Worm (Caenorhabditis elegans): ENCODE results near the gene C45B11.5.
A peak's percentile ranks its signal among the peaks of the same experiment; 100 is the strongest.

Gene C45B11.5

DNA sequence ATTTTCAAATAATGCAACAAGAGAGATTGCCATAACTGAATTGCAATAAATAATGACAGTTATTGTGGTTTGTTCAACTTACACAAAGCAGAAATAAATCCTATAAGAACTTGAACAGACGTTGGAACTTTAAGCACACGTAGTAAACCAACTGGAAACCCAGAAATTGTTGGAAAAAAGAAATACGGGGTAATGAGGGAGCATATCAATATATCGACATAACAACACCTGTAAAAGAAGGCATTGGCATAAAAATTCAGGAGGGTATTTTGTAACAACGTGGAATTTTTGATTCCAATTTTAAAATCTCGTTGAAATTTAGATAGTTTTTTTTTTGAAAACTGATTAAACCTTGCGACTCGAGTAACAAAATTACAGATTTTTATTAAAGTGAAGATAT, 14.9 kb downstream of the C45B11.5 start:
- TF ChIP-seq egl-5 (tag; optimal IDR thresholded peaks at IDR 0.05) (no peak), sea-2 (GFP tag; optimal IDR thresholded peaks at IDR 0.05) (no peak), elt-3 (tag; optimal IDR thresholded peaks at IDR 0.05) (no peak), ztf-4 (tag; optimal IDR thresholded peaks at IDR 0.05) (no peak)

DNA sequence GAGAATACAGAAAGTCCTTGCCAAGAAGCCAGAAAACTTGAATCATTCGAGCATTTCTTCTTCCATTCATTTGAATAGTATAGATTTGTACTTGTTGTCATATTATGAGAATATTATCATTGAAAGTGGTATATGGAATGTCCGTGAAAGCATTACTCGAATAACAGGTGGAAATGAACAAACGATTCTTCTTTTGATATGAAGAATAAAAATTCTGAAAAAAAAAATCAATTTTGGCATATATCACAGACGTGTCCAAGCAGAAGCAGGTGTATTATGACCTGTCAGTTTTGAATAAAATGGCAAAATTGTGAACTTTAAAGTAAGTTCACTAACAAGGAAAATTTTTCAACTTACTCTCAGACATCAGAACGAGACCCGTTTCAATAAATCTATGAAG, 15.4 kb downstream of the C45B11.5 start, which contains the start of gene srh-75:
TSS of gene srh-75 (minus strand) at position 101 of the 400 bp plus-strand sequence.
- TF ChIP-seq nhr-11 (tag; optimal IDR thresholded peaks at IDR 0.05), result no peak
- no peak for TF ChIP-seq nhr-23 (tag; optimal IDR thresholded peaks at IDR 0.05)
- TF ChIP-seq nfya-1 (tag; optimal IDR thresholded peaks at IDR 0.05; ENCODE audit: insufficient read depth), result no peak
- TF ChIP-seq fos-1 (tag; optimal IDR thresholded peaks at IDR 0.05), result no peak
- TF ChIP-seq ceh-16 (tag; optimal IDR thresholded peaks at IDR 0.05), result no peak
- TF ChIP-seq pqm-1 (tag; optimal IDR thresholded peaks at IDR 0.05), result no peak
- no peak for TF ChIP-seq ceh-82 (tag; optimal IDR thresholded peaks at IDR 0.05)
- no peak for TF ChIP-seq ceh-9 (tag; optimal IDR thresholded peaks at IDR 0.05)
- no peak for TF ChIP-seq nhr-43 (tag; optimal IDR thresholded peaks at IDR 0.05; ENCODE audit: poor library complexity, severe bottlenecking)
- TF ChIP-seq jun-1 (tag; optimal IDR thresholded peaks at IDR 0.05), result no peak

DNA sequence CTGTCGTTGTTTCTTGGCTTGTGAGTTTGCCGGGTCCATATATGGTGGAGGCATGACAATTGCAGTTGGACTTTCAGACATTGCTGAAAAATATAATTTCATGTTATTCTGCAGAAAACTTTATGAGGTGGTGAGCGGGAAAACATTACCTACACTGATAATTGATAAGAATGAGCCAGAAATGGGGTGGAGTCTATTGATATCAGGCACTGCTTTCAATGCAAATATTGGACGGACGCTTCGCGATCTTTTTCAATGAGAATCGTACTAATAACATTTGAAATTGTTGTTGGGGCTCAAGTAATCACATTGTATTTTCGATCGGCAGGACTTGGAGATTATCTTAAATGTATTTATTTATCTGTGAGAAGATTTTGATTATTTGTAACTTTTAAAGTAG, 17.6 kb downstream of the C45B11.5 start, which contains the start of gene T04C12.1:
TSS of gene T04C12.1 (minus strand) at position 90 of the 400 bp plus-strand sequence.
- TF ChIP-seq nhr-25 (tag; optimal IDR thresholded peaks at IDR 0.05) (peak; percentile 24), ama-1 (optimal IDR thresholded peaks at IDR 0.05) (peak; percentile 77), aly-2 (tag; optimal IDR thresholded peaks at IDR 0.05) (no peak), ceh-16 (tag; optimal IDR thresholded peaks at IDR 0.05) (no peak)

DNA sequence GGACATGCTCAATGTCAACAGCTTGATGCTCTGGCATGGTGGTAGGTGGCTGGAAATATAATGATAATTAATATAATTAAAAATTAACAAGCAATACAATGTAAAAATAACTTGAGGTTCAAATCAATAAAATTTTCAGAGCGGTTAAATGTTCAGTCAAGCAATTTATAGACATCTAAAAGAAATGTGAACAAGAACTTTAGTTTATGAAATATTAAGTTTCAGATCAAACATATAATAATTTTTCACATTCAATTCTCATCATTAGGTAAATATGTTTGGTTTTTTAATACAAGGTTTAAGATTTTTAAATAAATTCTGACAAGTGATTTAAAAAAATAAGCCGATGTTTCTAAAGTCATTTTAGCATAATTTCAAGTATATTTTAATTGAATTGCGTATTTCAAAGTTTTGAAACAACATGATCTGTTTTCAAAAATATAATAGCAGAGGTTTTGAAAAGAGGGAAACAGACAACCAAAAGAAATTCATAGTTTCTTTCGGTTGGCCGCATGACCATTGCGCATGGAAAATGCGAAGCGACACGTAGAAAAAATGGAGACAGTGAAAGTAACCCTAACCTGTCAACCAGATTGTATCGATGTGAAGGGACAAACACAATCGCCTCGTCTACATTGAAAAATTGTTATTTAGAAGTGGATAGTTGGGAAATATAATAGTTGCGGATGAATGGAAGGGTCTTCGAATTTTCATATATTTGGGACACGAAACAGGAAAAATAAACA, 18.8 kb downstream of the C45B11.5 start, which contains the start of gene T04C12.11:
TSS of gene T04C12.11 (minus strand) at position 51 of the 746 bp plus-strand sequence.
- TF ChIP-seq nhr-25 (tag; optimal IDR thresholded peaks at IDR 0.05), result peak; percentile 47
- no peak for TF ChIP-seq nhr-43 (tag; optimal IDR thresholded peaks at IDR 0.05; ENCODE audit: poor library complexity, severe bottlenecking)
- TF ChIP-seq nhr-12 (tag; optimal IDR thresholded peaks at IDR 0.05), result no peak
- peak; percentile 60 for TF ChIP-seq nhr-23 (tag; optimal IDR thresholded peaks at IDR 0.05)

DNA sequence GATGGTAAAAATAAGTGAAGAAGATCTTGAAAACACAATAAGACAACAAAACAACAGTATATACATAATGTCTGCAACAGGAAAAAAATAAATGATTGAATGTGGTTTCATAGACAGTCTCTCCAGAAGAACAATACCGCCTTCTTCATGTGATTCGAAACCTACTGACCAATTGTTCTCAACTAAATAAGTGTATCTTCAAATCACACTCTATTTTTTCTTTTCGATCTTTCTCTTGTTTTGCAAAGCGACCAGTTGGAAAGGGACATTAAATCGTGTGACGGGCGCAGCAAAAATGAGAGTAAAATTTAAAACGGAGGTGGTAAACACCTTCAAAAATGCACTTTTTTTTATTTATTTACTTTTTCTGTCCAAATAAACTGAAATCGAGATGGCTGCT, 20.3 kb downstream of the C45B11.5 start:
- TF ChIP-seq nhr-43 (tag; optimal IDR thresholded peaks at IDR 0.05; ENCODE audit: poor library complexity, severe bottlenecking) (no peak), nhr-23 (tag; optimal IDR thresholded peaks at IDR 0.05) (peak; percentile 4)

DNA sequence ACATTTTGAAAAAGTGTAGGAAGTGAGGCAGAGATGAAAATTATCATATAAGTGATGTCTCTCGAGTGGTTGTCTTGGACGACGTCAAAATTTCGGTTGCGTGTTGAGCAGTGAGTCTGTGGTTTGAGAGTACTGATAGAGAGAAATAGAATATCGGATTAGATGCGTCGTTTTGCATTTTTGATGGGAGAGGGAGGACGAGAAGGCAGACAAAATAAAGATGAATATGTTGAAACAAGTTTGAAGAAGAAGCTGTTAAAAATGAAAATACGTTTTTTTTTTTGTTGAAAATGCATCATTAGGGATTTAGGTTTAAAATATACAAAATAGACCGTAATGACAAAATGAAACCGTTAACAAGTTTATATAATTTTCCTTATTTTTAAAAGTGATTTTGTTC, 21.5 kb downstream of the C45B11.5 start, which contains the start of gene T04C12.9:
TSS of gene T04C12.9 (minus strand) at position 101 of the 400 bp plus-strand sequence.
- TF ChIP-seq nhr-28 (tag; optimal IDR thresholded peaks at IDR 0.05), result no peak
- no peak for TF ChIP-seq nhr-67 (tag; optimal IDR thresholded peaks at IDR 0.05)
- TF ChIP-seq fkh-10 (GFP tag; optimal IDR thresholded peaks at IDR 0.05), result no peak
- TF ChIP-seq elt-3 (tag; optimal IDR thresholded peaks at IDR 0.05), result no peak
- no peak for TF ChIP-seq sea-2 (GFP tag; optimal IDR thresholded peaks at IDR 0.05)
- TF ChIP-seq snpc-4 (tag; optimal IDR thresholded peaks at IDR 0.05), result no peak

DNA sequence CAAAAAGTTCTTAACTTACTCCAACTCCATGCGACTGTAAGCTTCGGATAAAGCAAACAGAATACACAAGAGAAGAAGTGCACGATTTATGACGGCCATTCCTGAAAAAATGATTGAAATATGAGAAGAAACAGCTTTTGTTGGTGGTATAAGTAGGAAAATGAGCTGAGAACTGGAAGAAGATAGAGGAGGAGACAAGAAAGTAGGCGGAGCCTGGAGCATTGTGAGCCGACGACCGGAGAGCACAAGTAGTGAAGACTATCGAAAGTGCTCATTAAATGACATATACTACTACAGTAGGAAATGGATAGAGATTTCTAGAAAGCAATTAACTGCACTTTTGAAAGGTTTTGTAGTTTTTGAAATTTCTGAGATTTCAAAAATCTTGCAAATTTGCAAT, 23.9 kb downstream of the C45B11.5 start, which contains the start of gene nlp-80:
TSS of gene nlp-80 (minus strand) at position 101 of the 400 bp plus-strand sequence.
- no peak for TF ChIP-seq fkh-2 (tag; optimal IDR thresholded peaks at IDR 0.05)
- no peak for TF ChIP-seq sea-2 (GFP tag; optimal IDR thresholded peaks at IDR 0.05)
- TF ChIP-seq aly-2 (tag; optimal IDR thresholded peaks at IDR 0.05), result no peak
- no peak for TF ChIP-seq eor-1 (tag; optimal IDR thresholded peaks at IDR 0.05)
- TF ChIP-seq hmg-11 (tag; optimal IDR thresholded peaks at IDR 0.05), result no peak
- no peak for TF ChIP-seq ceh-16 (tag; optimal IDR thresholded peaks at IDR 0.05)
- TF ChIP-seq egl-5 (tag; optimal IDR thresholded peaks at IDR 0.05), result no peak
- TF ChIP-seq lsy-12 (tag; optimal IDR thresholded peaks at IDR 0.05), result no peak
- TF ChIP-seq nhr-67 (tag; optimal IDR thresholded peaks at IDR 0.05), result no peak
- TF ChIP-seq R02D3.7 (tag; optimal IDR thresholded peaks at IDR 0.05), result no peak
- TF ChIP-seq nhr-25 (tag; optimal IDR thresholded peaks at IDR 0.05), result no peak
